Worm (Caenorhabditis elegans): ENCODE results near the gene ddo-1.

ce11 chrV:17784363-17784762 lies 7.3 kb upstream of the ddo-1 start:
- TF ChIP-seq pax-3 (tag; optimal IDR thresholded peaks at IDR 0.05) (no peak), tbx-2 (tag; optimal IDR thresholded peaks at IDR 0.05) (no peak), ceh-82 (tag; optimal IDR thresholded peaks at IDR 0.05) (no peak), ceh-88 (GFP tag; IDR thresholded peaks at IDR 0.05) (no peak), snpc-4 (tag; optimal IDR thresholded peaks at IDR 0.05) (no peak), nhr-77 (tag; optimal IDR thresholded peaks at IDR 0.05) (no peak), ces-1 (GFP tag; optimal IDR thresholded peaks at IDR 0.05) (no peak), zip-4 (GFP tag; optimal IDR thresholded peaks at IDR 0.05) (no peak), egl-13 (tag; optimal IDR thresholded peaks at IDR 0.05) (no peak)
